Worm (Caenorhabditis elegans): Measurements from ENCODE around the gene C07A4.2.

DNA sequence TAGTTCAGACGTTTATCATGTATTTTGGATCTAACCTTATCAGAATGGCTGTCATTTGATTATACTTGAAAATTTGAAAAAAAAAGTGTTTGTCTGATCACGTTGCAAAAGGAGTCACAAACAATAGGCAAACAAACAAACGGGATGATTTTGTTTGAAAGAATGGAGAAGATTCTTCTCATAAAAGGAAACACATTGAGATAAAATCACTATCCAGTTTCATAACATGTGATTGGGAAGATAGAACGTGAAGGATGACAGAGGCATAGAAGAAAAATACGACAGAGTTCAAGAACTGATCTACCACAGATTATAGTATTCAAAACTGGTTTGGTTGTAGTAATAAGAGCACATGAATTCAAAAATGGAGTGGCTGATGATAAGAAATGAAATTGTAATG is 46.8 kb downstream of the C07A4.2 start, which contains the start of gene F44A6.5:
- TF ChIP-seq K11D2.4 (GFP tag; IDR thresholded peaks at IDR 0.05), result no peak
- no peak for TF ChIP-seq ama-1 (optimal IDR thresholded peaks at IDR 0.05)
- no peak for TF ChIP-seq ama-1 (GFP tag; optimal IDR thresholded peaks at IDR 0.05)
- TF ChIP-seq sptf-2 (GFP tag; optimal IDR thresholded peaks at IDR 0.05), result no peak
- TF ChIP-seq lag-1 (GFP tag; IDR thresholded peaks at IDR 0.05), result no peak
- TF ChIP-seq unc-62 (GFP tag; optimal IDR thresholded peaks at IDR 0.05), result no peak
- TF ChIP-seq F49E8.2 (tag; optimal IDR thresholded peaks at IDR 0.05; ENCODE audit: insufficient read depth), result no peak
- no peak for TF ChIP-seq ztf-25 (GFP tag; IDR thresholded peaks at IDR 0.05)
- no peak for TF ChIP-seq hlh-26 (GFP tag; conservative IDR thresholded peaks at IDR 0.05)
- no peak for TF ChIP-seq Y67H2A.10 (GFP tag; conservative IDR thresholded peaks at IDR 0.05)
- no peak for TF ChIP-seq F55B11.4 (tag; optimal IDR thresholded peaks at IDR 0.05; ENCODE audit: borderline replicate concordance, insufficient read depth)
- TF ChIP-seq ekl-4 (GFP tag; IDR thresholded peaks at IDR 0.05), result no peak
